Worm (Caenorhabditis elegans): ENCODE measurements around the gene nfyb-1.

nfyb-1 gene

ce11 chrII:467265-467664 is at the start of gene nfyb-1:
nfyb-1 (minus strand) TSS chrII:467365.
- TF ChIP-seq rcor-1 (GFP tag; IDR thresholded peaks at IDR 0.05), result no peak
- TF ChIP-seq Y56A3A.18 (GFP tag; IDR thresholded peaks at IDR 0.05), result no peak
- no peak for TF ChIP-seq lir-1 (GFP tag; conservative IDR thresholded peaks at IDR 0.05)
- no peak for TF ChIP-seq ceh-79 (tag; optimal IDR thresholded peaks at IDR 0.05)
- no peak for TF ChIP-seq ztf-28 (GFP tag; IDR thresholded peaks at IDR 0.05)

ce11 chrII:515765-516164 is 48.6 kb upstream of the nfyb-1 start, which contains the start of gene mab-9:
mab-9 (plus strand) TSS chrII:516024.
- TF ChIP-seq let-526 (GFP tag; IDR thresholded peaks at IDR 0.05) (no peak), F10E7.11 (tag; optimal IDR thresholded peaks at IDR 0.05) (no peak), ztf-3 (GFP tag; optimal IDR thresholded peaks at IDR 0.05) (no peak), hmg-1.2 (GFP tag; IDR thresholded peaks at IDR 0.05) (no peak), madf-6 (GFP tag; IDR thresholded peaks at IDR 0.05) (no peak), athp-1 (tag; optimal IDR thresholded peaks at IDR 0.05) (no peak), K12H6.12 (tag; optimal IDR thresholded peaks at IDR 0.05) (no peak), ccch-3 (GFP tag; optimal IDR thresholded peaks at IDR 0.05) (no peak), ceh-27 (GFP tag; optimal IDR thresholded peaks at IDR 0.05) (no peak), attf-3 (GFP tag; conservative IDR thresholded peaks at IDR 0.05) (no peak), pbrm-1 (GFP tag; IDR thresholded peaks at IDR 0.05) (no peak)

- no peak for TF ChIP-seq Y67H2A.10 (GFP tag; conservative IDR thresholded peaks at IDR 0.05)
- TF ChIP-seq madf-8 (GFP tag; conservative IDR thresholded peaks at IDR 0.05), result no peak
- no peak for TF ChIP-seq egrh-3 (GFP tag; IDR thresholded peaks at IDR 0.05)
- TF ChIP-seq nhr-80 (tag; optimal IDR thresholded peaks at IDR 0.05), result no peak
- TF ChIP-seq somi-1 (GFP tag; optimal IDR thresholded peaks at IDR 0.05), result no peak
- no peak for TF ChIP-seq Y95B8A.8 (GFP tag; IDR thresholded peaks at IDR 0.05)
- TF ChIP-seq ztf-25 (GFP tag; IDR thresholded peaks at IDR 0.05), result no peak
- TF ChIP-seq bed-1 (GFP tag; IDR thresholded peaks at IDR 0.05), result no peak
- no peak for TF ChIP-seq ceh-79 (tag; optimal IDR thresholded peaks at IDR 0.05)
- TF ChIP-seq madf-3 (GFP tag; IDR thresholded peaks at IDR 0.05), result no peak
- no peak for TF ChIP-seq Y56A3A.18 (GFP tag; IDR thresholded peaks at IDR 0.05)
- no peak for TF ChIP-seq T07F8.4 (tag; optimal IDR thresholded peaks at IDR 0.05)
- TF ChIP-seq let-607 (tag; optimal IDR thresholded peaks at IDR 0.05), result no peak
- TF ChIP-seq sea-2 (GFP tag; IDR thresholded peaks at IDR 0.05), result no peak
- no peak for TF ChIP-seq atf-7 (tag; optimal IDR thresholded peaks at IDR 0.05)
Observed at ce11 chrII:512630-513029, 45.5 kb upstream of the nfyb-1 start.

- TF ChIP-seq Y56A3A.18 (GFP tag; IDR thresholded peaks at IDR 0.05), result no peak
Observed at ce11 chrII:511968-512367, 44.8 kb upstream of the nfyb-1 start.

ce11 chrII:509230-509629 is 42.1 kb upstream of the nfyb-1 start, which contains the start of gene srh-105:
srh-105 (minus strand) TSS chrII:509330.
- no peak for TF ChIP-seq attf-6 (GFP tag; IDR thresholded peaks at IDR 0.05)
- TF ChIP-seq ceh-58 (GFP tag; IDR thresholded peaks at IDR 0.05), result no peak
- no peak for TF ChIP-seq F22D6.2 (tag; optimal IDR thresholded peaks at IDR 0.05)
- TF ChIP-seq egl-18 (GFP tag; IDR thresholded peaks at IDR 0.05), result no peak
- no peak for TF ChIP-seq ceh-79 (tag; optimal IDR thresholded peaks at IDR 0.05)
- TF ChIP-seq nhr-80 (tag; optimal IDR thresholded peaks at IDR 0.05), result no peak
- TF ChIP-seq madf-3 (GFP tag; IDR thresholded peaks at IDR 0.05), result no peak
- no peak for TF ChIP-seq F37B4.10 (GFP tag; IDR thresholded peaks at IDR 0.05)
- no peak for TF ChIP-seq bed-2 (GFP tag; IDR thresholded peaks at IDR 0.05)
- TF ChIP-seq nhr-120 (GFP tag; IDR thresholded peaks at IDR 0.05), result no peak
- TF ChIP-seq hsf-1 (GFP tag; IDR thresholded peaks at IDR 0.05), result no peak
- TF ChIP-seq ztf-3 (GFP tag; optimal IDR thresholded peaks at IDR 0.05), result no peak
- TF ChIP-seq lin-40 (tag; optimal IDR thresholded peaks at IDR 0.05), result no peak
- TF ChIP-seq ama-1 (optimal IDR thresholded peaks at IDR 0.05), result no peak
- no peak for TF ChIP-seq ama-1 (GFP tag; optimal IDR thresholded peaks at IDR 0.05)
- no peak for TF ChIP-seq akir-1 (GFP tag; optimal IDR thresholded peaks at IDR 0.05)
- TF ChIP-seq nfyb-1 (GFP tag; IDR thresholded peaks at IDR 0.05), result no peak
- TF ChIP-seq F55B11.4 (tag; optimal IDR thresholded peaks at IDR 0.05; ENCODE audit: borderline replicate concordance, insufficient read depth), result no peak
- TF ChIP-seq let-526 (GFP tag; IDR thresholded peaks at IDR 0.05), result no peak
- no peak for TF ChIP-seq ccch-3 (GFP tag; optimal IDR thresholded peaks at IDR 0.05)
- no peak for TF ChIP-seq let-607 (tag; optimal IDR thresholded peaks at IDR 0.05)

Measured in whole organism, young adult.